Worm (Caenorhabditis elegans): Measurements from ENCODE around the gene ZK643.5.

The ZK643.5 gene

DNA sequence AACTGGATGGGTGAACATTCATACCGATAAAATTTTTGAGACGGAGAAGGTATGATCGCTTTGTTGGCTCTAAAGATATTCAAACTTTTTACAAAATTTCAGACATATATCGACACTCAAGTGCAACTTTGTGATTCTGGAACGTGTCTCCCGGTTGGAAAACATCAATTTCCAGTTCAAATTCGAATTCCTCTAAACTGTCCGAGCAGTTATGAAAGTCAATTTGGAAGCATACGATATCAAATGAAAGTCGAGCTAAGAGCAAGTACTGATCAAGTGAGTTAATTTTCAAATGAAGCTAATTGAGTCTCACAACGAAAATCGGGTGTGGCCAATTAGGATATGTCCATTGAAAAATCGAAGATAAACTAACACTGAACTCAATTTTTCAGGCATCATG, 21.6 kb downstream of the ZK643.5 start:
- TF ChIP-seq snpc-4 (tag; optimal IDR thresholded peaks at IDR 0.05) (no peak), zip-8 (tag; optimal IDR thresholded peaks at IDR 0.05) (no peak), bed-3 (GFP tag; optimal IDR thresholded peaks at IDR 0.05) (no peak), unc-120 (tag; optimal IDR thresholded peaks at IDR 0.05; ENCODE audit: poor library complexity, severe bottlenecking) (no peak), pha-4 (tag; optimal IDR thresholded peaks at IDR 0.05) (no peak)

DNA sequence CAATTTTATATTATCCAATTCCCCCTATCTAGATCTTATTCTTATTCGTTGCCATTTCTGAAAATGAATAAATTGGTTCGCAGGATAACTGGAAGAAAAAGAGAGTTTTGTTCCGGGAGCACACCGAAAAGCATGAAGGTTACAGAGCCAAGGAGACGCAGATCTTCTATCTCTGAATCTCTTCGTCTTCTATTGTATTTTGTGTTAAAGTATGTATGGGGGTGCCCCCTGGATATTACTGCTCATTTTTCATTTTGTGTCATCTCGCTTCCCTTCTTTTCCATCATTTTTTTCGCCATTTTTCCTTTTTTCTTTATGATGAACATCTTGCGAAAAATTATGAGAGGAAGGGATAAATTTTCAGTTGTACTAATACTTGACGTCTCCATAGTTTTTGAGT, 22.3 kb downstream of the ZK643.5 start:
- TF ChIP-seq ces-1 (GFP tag; optimal IDR thresholded peaks at IDR 0.05), result no peak
- TF ChIP-seq mep-1 (tag; optimal IDR thresholded peaks at IDR 0.05), result no peak
- no peak for TF ChIP-seq elt-1 (tag; optimal IDR thresholded peaks at IDR 0.05; ENCODE audit: borderline replicate concordance, insufficient read depth)
- no peak for TF ChIP-seq ztf-11 (tag; optimal IDR thresholded peaks at IDR 0.05)
- TF ChIP-seq nhr-28 (tag; optimal IDR thresholded peaks at IDR 0.05), result no peak
- no peak for TF ChIP-seq snpc-4 (tag; optimal IDR thresholded peaks at IDR 0.05)
- no peak for TF ChIP-seq bed-3 (GFP tag; optimal IDR thresholded peaks at IDR 0.05)
- TF ChIP-seq unc-39 (tag; optimal IDR thresholded peaks at IDR 0.05), result no peak
- TF ChIP-seq lin-32 (GFP tag; optimal IDR thresholded peaks at IDR 0.05), result no peak
- no peak for TF ChIP-seq drap-1 (GFP tag; optimal IDR thresholded peaks at IDR 0.05)

DNA sequence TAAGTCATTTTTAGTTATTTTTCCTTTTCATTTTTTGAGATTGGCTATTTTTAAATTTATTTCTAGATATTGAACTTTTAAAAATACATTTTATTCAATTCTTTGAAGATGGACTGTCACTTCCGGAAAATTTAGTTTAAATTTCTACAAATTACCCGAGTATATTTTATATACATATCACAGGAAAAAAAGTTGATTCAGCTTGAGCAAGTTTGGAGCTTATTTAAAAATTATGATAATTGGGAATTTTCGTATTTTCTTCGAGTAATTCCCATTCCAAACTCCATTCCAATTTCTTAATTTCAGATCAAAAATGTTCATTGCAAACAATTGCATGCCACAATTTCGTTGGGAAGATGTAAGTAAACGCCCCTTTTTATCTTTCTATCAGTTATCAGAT, 26.3 kb downstream of the ZK643.5 start, which contains the start of gene arrd-15:
arrd-15 (plus strand) TSS at position 301 of the 400 bp plus-strand sequence.
- TF ChIP-seq elt-3 (tag; optimal IDR thresholded peaks at IDR 0.05), result no peak
- no peak for TF ChIP-seq mls-2 (tag; optimal IDR thresholded peaks at IDR 0.05)
- TF ChIP-seq ceh-83 (GFP tag; optimal IDR thresholded peaks at IDR 0.05), result no peak
- no peak for TF ChIP-seq ham-2 (GFP tag; optimal IDR thresholded peaks at IDR 0.05)
- no peak for TF ChIP-seq mep-1 (tag; optimal IDR thresholded peaks at IDR 0.05)
- no peak for TF ChIP-seq sptf-1 (tag; optimal IDR thresholded peaks at IDR 0.05)
- no peak for TF ChIP-seq pha-4 (tag; optimal IDR thresholded peaks at IDR 0.05)
- TF ChIP-seq elt-1 (tag; optimal IDR thresholded peaks at IDR 0.05; ENCODE audit: borderline replicate concordance, insufficient read depth), result no peak
- TF ChIP-seq snpc-4 (tag; optimal IDR thresholded peaks at IDR 0.05), result no peak

DNA sequence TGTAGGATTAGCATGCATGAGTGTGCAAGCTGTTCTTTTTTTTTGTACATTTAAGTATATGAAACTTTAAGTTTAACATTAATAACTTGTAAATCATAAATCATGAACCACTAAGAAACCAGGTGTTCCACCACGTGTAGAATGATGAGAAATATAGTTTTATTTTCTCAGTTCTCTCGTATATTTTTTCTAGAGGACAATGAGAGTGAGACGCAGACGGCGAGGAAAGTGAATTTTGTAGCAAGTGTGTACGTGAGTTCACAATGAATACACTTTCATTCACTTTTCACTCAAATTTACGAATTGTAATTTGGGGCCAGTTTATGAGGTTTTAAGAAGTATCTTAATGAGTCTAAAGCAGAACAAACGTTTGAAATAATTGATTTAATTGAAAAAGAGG, 29.5 kb downstream of the ZK643.5 start:
- TF ChIP-seq mab-5 (tag; optimal IDR thresholded peaks at IDR 0.05) (peak; percentile 50), ceh-83 (GFP tag; optimal IDR thresholded peaks at IDR 0.05) (no peak), sem-2 (GFP tag; optimal IDR thresholded peaks at IDR 0.05) (no peak)

DNA sequence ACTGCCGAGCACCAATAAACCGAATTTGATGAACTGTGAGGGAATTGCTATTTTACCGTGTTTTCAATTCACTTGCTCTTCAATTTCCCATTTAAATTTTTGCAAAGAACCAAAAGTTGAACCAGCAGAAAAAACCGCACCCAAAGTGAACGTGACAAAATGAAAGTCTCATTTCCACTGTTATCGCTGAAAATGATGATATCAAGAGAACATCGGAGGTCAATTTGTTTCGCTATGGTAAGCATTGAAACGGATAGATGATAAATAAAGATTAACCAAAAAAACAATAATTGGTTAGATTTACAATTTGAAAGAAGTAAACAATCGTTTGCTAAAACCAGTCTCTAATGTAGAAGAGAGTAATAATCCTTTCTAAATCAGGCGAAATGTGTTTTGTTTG, 30.5 kb downstream of the ZK643.5 start:
- TF ChIP-seq ham-2 (GFP tag; optimal IDR thresholded peaks at IDR 0.05), result no peak
- no peak for TF ChIP-seq sem-2 (GFP tag; optimal IDR thresholded peaks at IDR 0.05)

DNA sequence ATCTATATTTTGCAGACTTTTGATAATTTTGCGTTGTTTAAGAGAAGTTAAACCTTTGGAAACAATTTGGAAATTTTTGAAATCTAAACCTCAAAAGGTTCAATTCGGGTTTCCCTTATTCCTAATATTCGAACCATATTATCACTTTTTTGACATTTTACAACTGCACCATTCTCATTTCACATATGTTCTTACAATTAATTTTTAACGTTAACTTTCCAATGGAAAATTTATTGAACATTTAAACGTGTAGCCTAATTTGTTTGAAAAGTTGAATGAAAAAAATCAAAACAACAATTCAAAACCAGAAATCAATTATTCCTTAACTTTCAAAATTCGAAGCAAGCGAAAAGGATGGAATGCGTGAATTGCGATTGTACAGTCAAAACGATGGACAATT, 32.1 kb downstream of the ZK643.5 start, which contains the start of gene ZK637.12:
ZK637.12 (plus strand) TSS at position 301 of the 400 bp plus-strand sequence.
- no peak for TF ChIP-seq nhr-237 (tag; optimal IDR thresholded peaks at IDR 0.05)
- TF ChIP-seq lsy-2 (tag; optimal IDR thresholded peaks at IDR 0.05), result no peak
- no peak for TF ChIP-seq elt-1 (tag; optimal IDR thresholded peaks at IDR 0.05; ENCODE audit: borderline replicate concordance, insufficient read depth)
- TF ChIP-seq lin-32 (GFP tag; optimal IDR thresholded peaks at IDR 0.05), result no peak
- no peak for TF ChIP-seq ces-1 (GFP tag; optimal IDR thresholded peaks at IDR 0.05)
- no peak for TF ChIP-seq M03D4.4 (tag; optimal IDR thresholded peaks at IDR 0.05)
- TF ChIP-seq flh-1 (GFP tag; optimal IDR thresholded peaks at IDR 0.05), result no peak
- TF ChIP-seq snpc-4 (tag; optimal IDR thresholded peaks at IDR 0.05), result no peak
- TF ChIP-seq lin-13 (tag; optimal IDR thresholded peaks at IDR 0.05), result no peak
- TF ChIP-seq ztf-11 (tag; optimal IDR thresholded peaks at IDR 0.05), result no peak
- TF ChIP-seq cnd-1 (tag; optimal IDR thresholded peaks at IDR 0.05), result no peak
- no peak for TF ChIP-seq ham-2 (GFP tag; optimal IDR thresholded peaks at IDR 0.05)
- no peak for TF ChIP-seq tbx-8 (GFP tag; optimal IDR thresholded peaks at IDR 0.05)
- no peak for TF ChIP-seq elt-3 (tag; optimal IDR thresholded peaks at IDR 0.05)
- no peak for TF ChIP-seq unc-39 (tag; optimal IDR thresholded peaks at IDR 0.05)
- no peak for TF ChIP-seq zip-8 (tag; optimal IDR thresholded peaks at IDR 0.05)

DNA sequence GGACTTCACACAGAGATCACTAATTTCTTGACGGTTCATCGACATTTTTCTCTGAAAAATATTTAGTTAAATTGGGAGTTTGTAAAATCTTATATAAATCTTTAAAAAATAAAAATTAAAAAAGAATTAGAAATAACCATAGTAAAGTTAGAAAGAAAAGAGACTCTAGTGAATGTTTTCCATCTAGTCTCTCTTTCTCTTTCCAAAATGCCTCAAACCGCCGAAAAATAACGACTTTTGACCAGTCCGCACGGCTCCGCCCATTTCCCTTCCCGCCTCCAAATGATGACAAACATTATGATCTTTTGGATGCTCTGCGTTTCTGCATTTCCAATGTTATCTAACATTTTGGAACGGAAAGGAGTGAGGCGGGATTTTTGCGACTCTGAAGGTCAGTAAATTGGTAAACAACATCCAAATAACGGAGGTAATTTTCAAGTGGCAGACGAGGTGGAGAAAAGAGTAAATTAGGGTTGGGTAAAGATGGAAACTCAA, 32.7 kb downstream of the ZK643.5 start, which contains the start of gene glb-1:
glb-1 (minus strand) TSS at position 51 of the 495 bp plus-strand sequence.
- no peak for TF ChIP-seq mab-5 (tag; optimal IDR thresholded peaks at IDR 0.05)
- no peak for TF ChIP-seq ceh-39 (tag; optimal IDR thresholded peaks at IDR 0.05)
- no peak for TF ChIP-seq snpc-4 (tag; optimal IDR thresholded peaks at IDR 0.05)
- TF ChIP-seq mls-2 (tag; optimal IDR thresholded peaks at IDR 0.05), result no peak
- TF ChIP-seq unc-39 (tag; optimal IDR thresholded peaks at IDR 0.05), result no peak
- no peak for TF ChIP-seq elt-3 (tag; optimal IDR thresholded peaks at IDR 0.05)
- TF ChIP-seq ztf-11 (tag; optimal IDR thresholded peaks at IDR 0.05), result no peak
- TF ChIP-seq ceh-43 (GFP tag; optimal IDR thresholded peaks at IDR 0.05), result no peak
- no peak for TF ChIP-seq elt-1 (tag; optimal IDR thresholded peaks at IDR 0.05; ENCODE audit: borderline replicate concordance, insufficient read depth)
- no peak for TF ChIP-seq M03D4.4 (tag; optimal IDR thresholded peaks at IDR 0.05)
- no peak for TF ChIP-seq sptf-1 (tag; optimal IDR thresholded peaks at IDR 0.05)
- TF ChIP-seq nhr-28 (tag; optimal IDR thresholded peaks at IDR 0.05), result no peak
- no peak for TF ChIP-seq blmp-1 (tag; optimal IDR thresholded peaks at IDR 0.05)
- TF ChIP-seq nhr-76 (tag; optimal IDR thresholded peaks at IDR 0.05), result no peak
